Worm (Caenorhabditis elegans): ENCODE results near the gene sptf-2.

DNA sequence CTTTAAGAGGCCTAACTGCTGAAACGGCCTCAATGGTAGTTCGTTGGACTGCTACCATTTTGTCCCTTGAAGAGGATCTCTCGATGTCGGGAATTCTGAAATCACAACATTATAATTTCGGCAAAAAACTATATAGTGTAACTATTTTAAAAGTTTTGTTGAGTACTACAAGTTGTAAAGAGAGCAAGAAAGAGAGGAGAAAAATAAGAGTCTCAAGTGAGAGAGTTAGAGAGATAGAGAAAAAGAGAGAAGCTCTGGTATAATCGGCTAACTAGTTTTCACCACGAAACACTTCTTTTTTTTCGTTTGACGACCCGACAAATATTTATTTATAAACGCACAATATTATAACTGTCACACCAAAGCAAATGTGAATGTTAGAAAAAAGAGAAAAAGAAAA, 12.4 kb downstream of the sptf-2 start, which contains the start of gene vab-9:
- no peak for TF ChIP-seq dao-5 (tag; optimal IDR thresholded peaks at IDR 0.05)
- no peak for TF ChIP-seq W03F9.2 (tag; optimal IDR thresholded peaks at IDR 0.05)
- no peak for TF ChIP-seq him-1 (tag; optimal IDR thresholded peaks at IDR 0.05)
